Worm (Caenorhabditis elegans): Measurements from ENCODE around the gene dmsr-8.

- TF ChIP-seq C34F6.9 (tag; optimal IDR thresholded peaks at IDR 0.05) (no peak), nhr-77 (tag; optimal IDR thresholded peaks at IDR 0.05) (no peak), ZK546.5 (tag; optimal IDR thresholded peaks at IDR 0.05) (no peak), snpc-4 (tag; optimal IDR thresholded peaks at IDR 0.05) (no peak), mdl-1 (tag; optimal IDR thresholded peaks at IDR 0.05) (no peak), nhr-237 (tag; optimal IDR thresholded peaks at IDR 0.05) (no peak), nhr-25 (tag; optimal IDR thresholded peaks at IDR 0.05) (no peak)
Measured at ce11 chrV:10460685-10461084, 53.5 kb downstream of the dmsr-8 start.
